Fruit fly (Drosophila melanogaster) whole organism, embryonic: Measurements from ENCODE around the gene sr.

ENCODE experiments used
- B-H2 ChIP-seq: fragments of 200-800 bp; sonication (Bioruptor generic); optimal IDR thresholded peaks from 2 replicates; lab custom pipeline; 2018; ENCODE audit warnings: missing biosample characterization, mild to moderate bottlenecking, missing genetic modification characterization
- Bdp1 ChIP-seq: fragments of 200-800 bp; sonication (Bioruptor generic); optimal IDR thresholded peaks from 3 replicates; lab custom pipeline; 2016; ENCODE audit warnings: missing biosample characterization, missing genetic modification characterization
- CG1024 ChIP-seq: fragments of 200-800 bp; sonication (Bioruptor generic); IDR thresholded peaks from 2 replicates; pipeline ENCODE4 v1.3.6; 2022; ENCODE audit warnings: missing biosample characterization, missing genetic modification characterization
- CG10462 ChIP-seq: fragments of 200-800 bp; sonication (Bioruptor generic); optimal IDR thresholded peaks from 2 replicates; lab custom pipeline; 2016; ENCODE audit warnings: missing biosample characterization, missing genetic modification characterization
- CG11085 ChIP-seq: fragments of 200-800 bp; sonication (Bioruptor generic); IDR thresholded peaks from 2 replicates; pipeline ENCODE4 v1.3.6; 2022; ENCODE audit warnings: missing biosample characterization, missing genetic modification characterization
- CG11456 ChIP-seq: fragments of 200-800 bp; sonication (Bioruptor generic); IDR thresholded peaks from 3 replicates; pipeline ENCODE4 v1.3.6; 2022; ENCODE audit warnings: missing biosample characterization, missing genetic modification characterization
- CG12299 ChIP-seq: fragments of 200-800 bp; sonication (Bioruptor generic); optimal IDR thresholded peaks from 2 replicates; lab custom pipeline; 2018; ENCODE audit warnings: missing biosample characterization, mild to moderate bottlenecking, missing genetic modification characterization
- CG1529 ChIP-seq: fragments of 200-800 bp; sonication (Bioruptor generic); optimal IDR thresholded peaks from 3 replicates; lab custom pipeline; 2018; ENCODE audit warnings: missing biosample characterization, missing genetic modification characterization
- CG2116 ChIP-seq: fragments of 200-800 bp; sonication (Bioruptor generic); optimal IDR thresholded peaks from 3 replicates; lab custom pipeline; 2018; ENCODE audit warnings: missing biosample characterization, mild to moderate bottlenecking, missing genetic modification characterization
- CG2129 ChIP-seq: fragments of 200-800 bp; sonication (Bioruptor generic); IDR thresholded peaks from 2 replicates; pipeline ENCODE4 v1.3.6; 2022; ENCODE audit warnings: missing biosample characterization, missing genetic modification characterization; ENCODE audit not compliant: partially characterized antibody
- CG30020 ChIP-seq: fragments of 200-800 bp; optimal IDR thresholded peaks from 2 replicates; lab custom pipeline; 2019; ENCODE audit warnings: missing biosample characterization, mild to moderate bottlenecking, missing genetic modification characterization, moderate library complexity
- CG31224 ChIP-seq: fragments of 200-800 bp; sonication (Bioruptor generic); IDR thresholded peaks from 2 replicates; pipeline ENCODE4 v1.3.6; 2022; ENCODE audit warnings: missing biosample characterization, missing genetic modification characterization
- CG31365 ChIP-seq: fragments of 200-800 bp; sonication (Bioruptor generic); optimal IDR thresholded peaks from 2 replicates; lab custom pipeline; 2018; ENCODE audit warnings: missing biosample characterization, mild to moderate bottlenecking, missing genetic modification characterization
- CG3281 ChIP-seq: fragments of 200-800 bp; sonication (Bioruptor generic); optimal IDR thresholded peaks from 3 replicates; lab custom pipeline; 2017; ENCODE audit warnings: missing biosample characterization, mild to moderate bottlenecking, missing genetic modification characterization
- CG33557 ChIP-seq: fragments of 200-800 bp; sonication (Bioruptor generic); optimal IDR thresholded peaks from 2 replicates; lab custom pipeline; 2019; ENCODE audit warnings: missing biosample characterization, mild to moderate bottlenecking, missing genetic modification characterization, moderate library complexity
- CG34224 ChIP-seq: fragments of 200-800 bp; sonication (Bioruptor generic); IDR thresholded peaks from 3 replicates; pipeline ENCODE4 v1.3.6; 2022; ENCODE audit warnings: missing biosample characterization, missing genetic modification characterization; ENCODE audit not compliant: partially characterized antibody
- CG3726 ChIP-seq: fragments of 200-800 bp; sonication (Bioruptor generic); IDR thresholded peaks from 3 replicates; pipeline ENCODE4, ENCODE4 v1.3.6; 2022; ENCODE audit warnings: missing biosample characterization, missing genetic modification characterization
- CG4328 ChIP-seq: fragments of 200-800 bp; sonication (Bioruptor generic); optimal IDR thresholded peaks from 3 replicates; lab custom pipeline; 2017; ENCODE audit warnings: missing biosample characterization, missing genetic modification reagents, missing genetic modification characterization
- CG4360 ChIP-seq: fragments of 200-800 bp; sonication (Bioruptor generic); IDR thresholded peaks from 2 replicates; pipeline ENCODE4 v1.3.6; 2022; ENCODE audit warnings: missing biosample characterization, missing genetic modification characterization
- CG4730 ChIP-seq: fragments of 200-800 bp; sonication (Bioruptor generic); IDR thresholded peaks from 2 replicates; pipeline ENCODE4 v1.3.6; 2022; ENCODE audit warnings: missing biosample characterization, missing genetic modification characterization
- CG6272 ChIP-seq: fragments of 200-800 bp; sonication (Bioruptor generic); IDR thresholded peaks from 2 replicates; pipeline ENCODE4 v1.3.6; 2022; ENCODE audit warnings: missing biosample characterization, missing genetic modification characterization
- CG8924 ChIP-seq: fragments of 200-800 bp; optimal IDR thresholded peaks from 3 replicates; lab custom pipeline; 2019; ENCODE audit warnings: missing biosample characterization, mild to moderate bottlenecking, missing genetic modification characterization, moderate library complexity
- Deaf1 ChIP-seq: fragments of 200-800 bp; optimal IDR thresholded peaks from 3 replicates; lab custom pipeline; 2019; ENCODE audit warnings: missing biosample characterization, mild to moderate bottlenecking, missing genetic modification characterization, moderate library complexity
- ERR ChIP-seq: fragments of 200-800 bp; sonication (Bioruptor generic); optimal IDR thresholded peaks from 2 replicates; lab custom pipeline; 2016; ENCODE audit warnings: missing biosample characterization, missing genetic modification characterization
- Elba2 ChIP-seq: fragments of 200-800 bp; sonication (Bioruptor generic); optimal IDR thresholded peaks from 3 replicates; lab custom pipeline; 2016; ENCODE audit warnings: missing biosample characterization, missing genetic modification characterization
- HLHmδ ChIP-seq: fragments of 200-800 bp; sonication (Bioruptor generic); optimal IDR thresholded peaks from 2 replicates; lab custom pipeline; 2018; ENCODE audit warnings: missing biosample characterization, mild to moderate bottlenecking, missing genetic modification characterization, moderate library complexity
- MBD-R2 ChIP-seq: fragments of 200-800 bp; sonication (Bioruptor generic); IDR thresholded peaks from 2 replicates; pipeline ENCODE4 v1.3.6; 2022; ENCODE audit warnings: missing biosample characterization, missing genetic modification characterization
- Max ChIP-seq: fragments of 200-800 bp; sonication (Bioruptor generic); optimal IDR thresholded peaks from 2 replicates; lab custom pipeline; 2016; ENCODE audit warnings: missing biosample characterization, mild to moderate bottlenecking, missing genetic modification characterization
- Oli ChIP-seq: fragments of 200-800 bp; sonication (Bioruptor generic); optimal IDR thresholded peaks from 2 replicates; lab custom pipeline; 2018; ENCODE audit warnings: missing biosample characterization, mild to moderate bottlenecking, missing genetic modification characterization, moderate library complexity
- Rfx ChIP-seq: fragments of 200-800 bp; sonication (Bioruptor generic); IDR thresholded peaks from 2 replicates; pipeline ENCODE4 v1.3.6; 2022; ENCODE audit warnings: missing biosample characterization, missing genetic modification characterization
- Rx ChIP-seq: fragments of 200-800 bp; sonication (Bioruptor generic); IDR thresholded peaks from 2 replicates; pipeline ENCODE4 v1.3.6; 2022; ENCODE audit warnings: missing biosample characterization, missing genetic modification characterization
- Ssrp ChIP-seq: fragments of 200-800 bp; sonication (Bioruptor generic); optimal IDR thresholded peaks from 2 replicates; lab custom pipeline; 2018; ENCODE audit warnings: missing biosample characterization, mild to moderate bottlenecking, missing genetic modification characterization, moderate library complexity
- Tbp ChIP-seq: fragments of >200 bp; optimal IDR thresholded peaks from 2 replicates; lab custom pipeline; 2018; ENCODE audit warnings: missing biosample characterization, missing genetic modification characterization
- Vsx1 ChIP-seq: fragments of 200-800 bp; sonication (Bioruptor generic); optimal IDR thresholded peaks from 2 replicates; lab custom pipeline; 2017; ENCODE audit warnings: missing biosample characterization, mild to moderate bottlenecking, missing genetic modification characterization, missing genetic modification reagents
- bcd ChIP-seq: fragments of 200-800 bp; sonication (Bioruptor generic); optimal IDR thresholded peaks from 2 replicates; lab custom pipeline; 2017; ENCODE audit warnings: missing biosample characterization, mild to moderate bottlenecking, missing genetic modification characterization
- bigmax ChIP-seq: fragments of 200-800 bp; sonication (Bioruptor generic); optimal IDR thresholded peaks from 2 replicates; lab custom pipeline; 2018; ENCODE audit warnings: missing biosample characterization, mild to moderate bottlenecking, missing genetic modification characterization
- crc ChIP-seq: fragments of 200-800 bp; sonication (Bioruptor generic); optimal IDR thresholded peaks from 2 replicates; lab custom pipeline; 2016; ENCODE audit warnings: missing biosample characterization, missing genetic modification characterization
- fru ChIP-seq: fragments of >200 bp; optimal IDR thresholded peaks from 2 replicates; lab custom pipeline; 2017
- gt ChIP-seq: fragments of 200-800 bp; sonication (Bioruptor generic); IDR thresholded peaks from 2 replicates; pipeline ENCODE4 v1.3.6; 2022; ENCODE audit warnings: missing biosample characterization, missing genetic modification characterization
- onecut ChIP-seq: fragments of 200-800 bp; sonication (Bioruptor generic); IDR thresholded peaks from 2 replicates; pipeline ENCODE4 v1.3.6; 2022; ENCODE audit warnings: missing biosample characterization, missing genetic modification characterization
- sqz ChIP-seq: fragments of 200-800 bp; sonication (Bioruptor generic); optimal IDR thresholded peaks from 3 replicates; lab custom pipeline; 2018; ENCODE audit warnings: missing biosample characterization, mild to moderate bottlenecking, missing genetic modification characterization

The sr gene

DNA sequence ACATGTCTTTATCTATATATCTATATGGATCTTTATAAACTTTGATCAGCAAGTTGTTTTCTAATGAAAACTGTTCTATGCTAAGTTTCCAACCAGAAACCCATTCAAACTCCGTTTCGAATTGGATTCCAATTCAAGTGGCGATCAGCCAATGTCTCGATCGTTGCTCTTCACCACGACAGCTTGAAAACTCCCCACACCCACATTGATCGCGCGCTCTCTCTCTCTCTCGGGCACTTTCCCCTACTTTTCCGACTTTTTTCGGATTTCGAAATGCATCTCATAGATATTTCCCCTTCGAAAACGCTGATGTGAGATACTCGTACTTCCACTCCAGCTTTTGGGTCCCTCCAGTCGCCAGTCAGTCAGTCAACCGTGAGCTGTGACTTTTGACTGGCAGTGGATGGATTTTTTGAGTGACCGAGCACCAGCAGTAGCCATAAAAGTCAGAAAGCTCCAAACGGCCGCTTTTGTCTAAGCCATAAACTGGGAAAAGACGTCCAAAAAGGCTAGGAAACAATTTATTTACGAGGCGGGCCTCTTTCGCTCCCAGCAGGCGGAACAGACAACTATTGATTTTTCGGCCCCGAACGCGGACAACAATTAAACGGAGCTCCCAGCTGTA lies 27.3 kb upstream of the sr start (continued):
- TF ChIP-seq CG4360 (GFP tag; lab: Robert Waterston, UW) (no peak), CG4730 (GFP tag; lab: Robert Waterston, UW) (no peak), CG10462 (no peak), onecut (GFP tag; lab: Robert Waterston, UW) (peak; percentile 56), Elba2 (GFP tag; lab: Kevin White, UChicago) (no peak), B-H2 (GFP tag; lab: Kevin White, UChicago) (no peak), sqz (GFP tag; lab: Kevin White, UChicago) (peak; percentile 17), Tbp (GFP tag; lab: Kevin White, UChicago) (no peak), CG11456 (GFP tag; lab: Robert Waterston, UW) (no peak), CG31365 (tag; lab: Kevin White, UChicago) (no peak), CG2116 (GFP tag; lab: Kevin White, UChicago) (no peak), CG4328 (no peak), CG6272 (GFP tag; lab: Robert Waterston, UW) (no peak), crc (GFP tag; lab: Kevin White, UChicago) (no peak), CG8924 (no peak), CG30020 (tag; lab: Kevin White, UChicago) (no peak), HLHmδ (GFP tag; lab: Kevin White, UChicago) (peak; percentile 19), CG1529 (GFP tag; lab: Kevin White, UChicago) (no peak), CG12299 (tag; lab: Kevin White, UChicago) (no peak), CG31224 (GFP tag; lab: Robert Waterston, UW) (no peak), fru (lab: Kevin White, UChicago) (no peak)

DNA sequence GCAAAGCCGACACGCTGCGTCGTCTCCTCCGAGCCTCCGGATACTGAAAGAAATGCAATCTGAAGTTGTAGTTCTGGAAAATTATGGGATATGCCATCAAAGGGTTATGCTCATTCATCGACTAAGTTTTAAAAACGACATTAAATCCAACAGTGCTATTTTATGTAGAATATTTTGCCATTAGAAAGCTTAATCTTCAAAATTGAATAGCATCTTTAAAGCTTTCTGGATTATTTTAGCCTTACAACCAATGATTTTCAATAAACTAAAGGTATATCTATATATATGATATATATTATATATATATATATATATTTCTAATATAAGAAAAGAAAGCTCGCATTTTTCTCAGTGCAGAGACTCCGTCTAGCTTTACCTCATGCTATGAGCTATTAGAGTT lies 26.2 kb upstream of the sr start:
- TF ChIP-seq bigmax (GFP tag; lab: Kevin White, UChicago) (no peak), Bdp1 (GFP tag; lab: Kevin White, UChicago) (no peak), gt (GFP tag; lab: Robert Waterston, UW) (no peak), Vsx1 (GFP tag; lab: Kevin White, UChicago) (no peak), Rfx (GFP tag; lab: Robert Waterston, UW) (no peak), CG3726 (no peak), Oli (tag; lab: Kevin White, UChicago) (no peak), Rx (GFP tag; lab: Robert Waterston, UW) (no peak), ERR (GFP tag; lab: Kevin White, UChicago) (no peak), CG33557 (GFP tag; lab: Kevin White, UChicago) (no peak), bcd (no peak), CG3281 (GFP tag; lab: Kevin White, UChicago) (no peak), Max (GFP tag; lab: Kevin White, UChicago) (no peak), CG2129 (no peak), MBD-R2 (GFP tag; lab: Robert Waterston, UW) (no peak), Ssrp (tag; lab: Kevin White, UChicago) (no peak), CG1024 (no peak), CG34224 (GFP tag; lab: Robert Waterston, UW) (no peak), CG11085 (GFP tag; lab: Robert Waterston, UW) (no peak), Deaf1 (tag; lab: Kevin White, UChicago) (no peak)
